Worm (Caenorhabditis elegans): Measurements from ENCODE around the gene F49E10.4.

F49E10.4 gene

DNA sequence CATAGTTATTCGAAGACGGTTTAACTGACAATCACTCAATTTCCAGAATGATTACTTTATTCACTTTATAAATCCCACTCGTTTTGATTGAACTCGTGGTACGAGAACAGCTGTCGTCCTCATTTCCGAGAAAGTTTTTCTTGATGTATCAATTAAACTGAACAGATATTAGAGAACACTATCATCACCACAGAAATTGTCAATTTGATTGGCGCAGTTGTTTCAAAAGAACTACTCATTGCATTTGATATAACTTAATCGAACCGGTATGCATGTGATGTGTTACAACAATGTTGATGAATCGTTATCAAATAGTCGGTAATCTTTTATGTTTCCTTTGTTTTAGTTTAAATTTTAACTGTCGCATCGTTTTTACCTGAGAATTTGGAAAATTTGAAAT, 38.6 kb upstream of the F49E10.4 start (continued):
- TF ChIP-seq ceh-82 (tag; optimal IDR thresholded peaks at IDR 0.05) (no peak), nhr-77 (tag; optimal IDR thresholded peaks at IDR 0.05) (no peak), ZK546.5 (tag; optimal IDR thresholded peaks at IDR 0.05) (no peak), lin-11 (tag; optimal IDR thresholded peaks at IDR 0.05) (no peak), fos-1 (tag; optimal IDR thresholded peaks at IDR 0.05) (peak; percentile 22), nhr-10 (tag; optimal IDR thresholded peaks at IDR 0.05) (no peak), mbf-1 (tag; optimal IDR thresholded peaks at IDR 0.05) (no peak), C34F6.9 (tag; optimal IDR thresholded peaks at IDR 0.05) (peak; percentile 49), alr-1 (tag; optimal IDR thresholded peaks at IDR 0.05) (no peak), elt-1 (tag; optimal IDR thresholded peaks at IDR 0.05) (no peak), ama-1 (optimal IDR thresholded peaks at IDR 0.05) (no peak), nhr-11 (tag; optimal IDR thresholded peaks at IDR 0.05) (no peak), nhr-23 (tag; optimal IDR thresholded peaks at IDR 0.05) (no peak), sma-3 (GFP tag; optimal IDR thresholded peaks at IDR 0.05) (peak; percentile 7), ztf-4 (tag; optimal IDR thresholded peaks at IDR 0.05) (no peak), dmd-4 (tag; optimal IDR thresholded peaks at IDR 0.05) (no peak), blmp-1 (tag; optimal IDR thresholded peaks at IDR 0.05; ENCODE audit: insufficient read depth) (peak; percentile 47), nhr-129 (tag; optimal IDR thresholded peaks at IDR 0.05) (peak; percentile 41), gmeb-1 (tag; optimal IDR thresholded peaks at IDR 0.05) (no peak), ztf-11 (tag; optimal IDR thresholded peaks at IDR 0.05) (no peak), peb-1 (tag; optimal IDR thresholded peaks at IDR 0.05) (no peak)

- no peak for TF ChIP-seq snpc-4 (tag; optimal IDR thresholded peaks at IDR 0.05)
- no peak for TF ChIP-seq nhr-77 (tag; optimal IDR thresholded peaks at IDR 0.05)
- no peak for TF ChIP-seq unc-62 (GFP tag; optimal IDR thresholded peaks at IDR 0.05)
- no peak for TF ChIP-seq nhr-12 (tag; optimal IDR thresholded peaks at IDR 0.05)
- TF ChIP-seq lsy-2 (tag; optimal IDR thresholded peaks at IDR 0.05), result no peak
- no peak for TF ChIP-seq elt-1 (tag; optimal IDR thresholded peaks at IDR 0.05)
- no peak for TF ChIP-seq nhr-6 (tag; optimal IDR thresholded peaks at IDR 0.05)
- TF ChIP-seq nhr-10 (tag; optimal IDR thresholded peaks at IDR 0.05), result no peak
- TF ChIP-seq unc-55 (GFP tag; optimal IDR thresholded peaks at IDR 0.05), result no peak
- TF ChIP-seq lin-13 (GFP tag; optimal IDR thresholded peaks at IDR 0.05), result no peak
- TF ChIP-seq fos-1 (tag; optimal IDR thresholded peaks at IDR 0.05), result no peak
- TF ChIP-seq gmeb-1 (tag; optimal IDR thresholded peaks at IDR 0.05), result no peak
- TF ChIP-seq nhr-129 (tag; optimal IDR thresholded peaks at IDR 0.05), result no peak
- TF ChIP-seq ama-1 (optimal IDR thresholded peaks at IDR 0.05), result no peak
- TF ChIP-seq ceh-82 (tag; optimal IDR thresholded peaks at IDR 0.05), result no peak
- TF ChIP-seq mab-5 (tag; optimal IDR thresholded peaks at IDR 0.05), result no peak
- no peak for TF ChIP-seq nhr-23 (tag; optimal IDR thresholded peaks at IDR 0.05)
These were observed 36.5 kb upstream of the F49E10.4 start for ce11 chrX:5839143-5839542.

- peak; percentile 79 for TF ChIP-seq fos-1 (tag; optimal IDR thresholded peaks at IDR 0.05)
- peak; percentile 28 for TF ChIP-seq F13H6.1 (tag; optimal IDR thresholded peaks at IDR 0.05)
- peak; percentile 39 for TF ChIP-seq crh-2 (tag; optimal IDR thresholded peaks at IDR 0.05)
- no peak for TF ChIP-seq aly-2 (tag; optimal IDR thresholded peaks at IDR 0.05)
- no peak for TF ChIP-seq snpc-4 (tag; optimal IDR thresholded peaks at IDR 0.05)
- peak; percentile 6 for TF ChIP-seq nhr-129 (tag; optimal IDR thresholded peaks at IDR 0.05)
These were observed 36.0 kb upstream of the F49E10.4 start, which contains the start of gene dct-11 for ce11 chrX:5839643-5840042. Gene dct-11, minus strand, starts transcription at chrX:5839778.

- TF ChIP-seq alr-1 (tag; optimal IDR thresholded peaks at IDR 0.05) (peak; percentile 91), F13H6.1 (tag; optimal IDR thresholded peaks at IDR 0.05) (peak; percentile 99), unc-62 (GFP tag; optimal IDR thresholded peaks at IDR 0.05) (peak; percentile 95), elt-3 (tag; optimal IDR thresholded peaks at IDR 0.05) (no peak), nhr-129 (tag; optimal IDR thresholded peaks at IDR 0.05) (peak; percentile 100), crh-2 (tag; optimal IDR thresholded peaks at IDR 0.05) (peak; percentile 100), unc-39 (tag; optimal IDR thresholded peaks at IDR 0.05) (peak; percentile 34), nhr-11 (tag; optimal IDR thresholded peaks at IDR 0.05) (peak; percentile 82), R02D3.7 (tag; optimal IDR thresholded peaks at IDR 0.05) (peak; percentile 70), skn-1 (tag; optimal IDR thresholded peaks at IDR 0.05) (peak; percentile 74), sem-4 (tag; optimal IDR thresholded peaks at IDR 0.05) (peak; percentile 99), zag-1 (tag; optimal IDR thresholded peaks at IDR 0.05) (peak; percentile 97), lsy-2 (tag; optimal IDR thresholded peaks at IDR 0.05) (peak; percentile 90 to 97), nhr-25 (tag; optimal IDR thresholded peaks at IDR 0.05) (peak; percentile 99), nhr-237 (tag; optimal IDR thresholded peaks at IDR 0.05) (peak; percentile 87), dmd-4 (tag; optimal IDR thresholded peaks at IDR 0.05) (peak; percentile 62), fos-1 (tag; optimal IDR thresholded peaks at IDR 0.05) (peak; percentile 100), lin-11 (tag; optimal IDR thresholded peaks at IDR 0.05) (peak; percentile 99), egl-27 (tag; optimal IDR thresholded peaks at IDR 0.05) (peak; percentile 99), mab-5 (tag; optimal IDR thresholded peaks at IDR 0.05) (peak; percentile 97), aly-2 (tag; optimal IDR thresholded peaks at IDR 0.05) (no peak), ztf-4 (tag; optimal IDR thresholded peaks at IDR 0.05) (peak; percentile 99), ZK546.5 (tag; optimal IDR thresholded peaks at IDR 0.05) (peak; percentile 82), snpc-4 (tag; optimal IDR thresholded peaks at IDR 0.05) (peak; percentile 92), C34F6.9 (tag; optimal IDR thresholded peaks at IDR 0.05) (peak; percentile 99), lin-39 (tag; optimal IDR thresholded peaks at IDR 0.05) (peak; percentile 88), lin-13 (GFP tag; optimal IDR thresholded peaks at IDR 0.05) (peak; percentile 99), nhr-12 (tag; optimal IDR thresholded peaks at IDR 0.05) (peak; percentile 82), ceh-16 (tag; optimal IDR thresholded peaks at IDR 0.05) (peak; percentile 95), nhr-6 (tag; optimal IDR thresholded peaks at IDR 0.05) (peak; percentile 98), peb-1 (tag; optimal IDR thresholded peaks at IDR 0.05) (peak; percentile 93), sma-3 (GFP tag; optimal IDR thresholded peaks at IDR 0.05) (peak; percentile 100), elt-1 (tag; optimal IDR thresholded peaks at IDR 0.05) (peak; percentile 78)
These were observed 34.5 kb upstream of the F49E10.4 start, which contains the start of gene puf-9 for ce11 chrX:5841060-5841642. Gene puf-9, plus strand, starts transcription at chrX:5841592.

All from whole organism, L2 larva.